Fruit fly (Drosophila melanogaster) whole organism, pupa: ENCODE measurements around the gene CG14803.

Experiments
- CG10348 ChIP-seq: fragments of 200-800 bp; sonication (Bioruptor generic); IDR thresholded peaks from 2 replicates; pipeline ENCODE4 v1.3.6; 2022; ENCODE audit warnings: missing biosample characterization, missing genetic modification characterization
- CG12605 ChIP-seq: fragments of 200-800 bp; sonication (Bioruptor generic); IDR thresholded peaks from 2 replicates; pipeline ENCODE4 v1.3.6; 2022; ENCODE audit warnings: missing biosample characterization, missing genetic modification characterization
- CG13204 ChIP-seq: fragments of 200-800 bp; sonication (Bioruptor generic); optimal IDR thresholded peaks from 2 replicates; lab custom pipeline; 2018; ENCODE audit warnings: missing biosample characterization, mild to moderate bottlenecking, missing genetic modification characterization, moderate library complexity
- CG14655 ChIP-seq: fragments of 200-800 bp; sonication (Bioruptor generic); optimal IDR thresholded peaks from 3 replicates; lab custom pipeline; 2017; ENCODE audit warnings: mild to moderate bottlenecking, missing biosample characterization, missing genetic modification reagents, missing genetic modification characterization
- CG15710 ChIP-seq: fragments of 200-800 bp; sonication (Bioruptor generic); optimal IDR thresholded peaks from 2 replicates; lab custom pipeline; 2018; ENCODE audit warnings: missing biosample characterization, mild to moderate bottlenecking, missing genetic modification characterization, moderate library complexity
- CG17806 ChIP-seq: fragments of 200-800 bp; sonication (Bioruptor generic); optimal IDR thresholded peaks from 2 replicates; lab custom pipeline; 2018; ENCODE audit warnings: missing biosample characterization, mild to moderate bottlenecking, missing genetic modification characterization, moderate library complexity
- CG32121 ChIP-seq: fragments of 200-800 bp; sonication (Bioruptor generic); IDR thresholded peaks from 2 replicates; pipeline ENCODE4 v1.3.6; 2022; ENCODE audit warnings: missing biosample characterization, missing genetic modification characterization
- CG34367 ChIP-seq: fragments of 200-800 bp; sonication (Bioruptor generic); optimal IDR thresholded peaks from 2 replicates; lab custom pipeline; 2018; ENCODE audit warnings: missing biosample characterization, mild to moderate bottlenecking, missing genetic modification characterization
- CG4496 ChIP-seq: fragments of 200-800 bp; sonication (Bioruptor generic); IDR thresholded peaks from 3 replicates; pipeline ENCODE4 v1.3.6; 2022; ENCODE audit warnings: missing biosample characterization, missing genetic modification characterization
- CG8159 ChIP-seq: fragments of 200-800 bp; sonication (Bioruptor generic); optimal IDR thresholded peaks from 3 replicates; lab custom pipeline; 2018; ENCODE audit warnings: missing biosample characterization, mild to moderate bottlenecking, missing genetic modification characterization, moderate library complexity
- CG8301 ChIP-seq: fragments of 200-800 bp; sonication (Bioruptor generic); optimal IDR thresholded peaks from 2 replicates; lab custom pipeline; 2018; ENCODE audit warnings: missing biosample characterization, mild to moderate bottlenecking, missing genetic modification characterization
- CG9948 ChIP-seq: fragments of 200-800 bp; sonication (Bioruptor generic); optimal IDR thresholded peaks from 2 replicates; lab custom pipeline; 2018; ENCODE audit warnings: missing biosample characterization, mild to moderate bottlenecking, missing genetic modification characterization, moderate library complexity
- D1 ChIP-seq: fragments of 200-800 bp; sonication (Bioruptor generic); optimal IDR thresholded peaks from 2 replicates; lab custom pipeline; 2018; ENCODE audit warnings: missing biosample characterization, mild to moderate bottlenecking, missing genetic modification characterization, moderate library complexity
- EcR ChIP-seq: fragments of 200-800 bp; sonication (Bioruptor generic); optimal IDR thresholded peaks from 3 replicates; lab custom pipeline; 2019; ENCODE audit warnings: missing biosample characterization, missing genetic modification characterization, mild to moderate bottlenecking, moderate library complexity, missing genetic modification reagents
- Ets98B ChIP-seq: fragments of 200-800 bp; sonication (Bioruptor generic); IDR thresholded peaks from 2 replicates; pipeline ENCODE4 v1.3.6; 2022; ENCODE audit warnings: missing biosample characterization, missing genetic modification characterization
- Pif1A ChIP-seq: fragments of 200-800 bp; sonication (Bioruptor generic); optimal IDR thresholded peaks from 3 replicates; lab custom pipeline; 2016; ENCODE audit warnings: missing biosample characterization, missing genetic modification characterization
- Pif1B ChIP-seq: fragments of 200-800 bp; sonication (Bioruptor generic); optimal IDR thresholded peaks from 3 replicates; lab custom pipeline; 2016; ENCODE audit warnings: missing biosample characterization, missing genetic modification characterization
- Snoo ChIP-seq: fragments of 200-800 bp; sonication (Bioruptor generic); optimal IDR thresholded peaks from 3 replicates; lab custom pipeline; 2017; ENCODE audit warnings: missing biosample characterization, mild to moderate bottlenecking, missing genetic modification characterization, inconsistent platforms
- fd96Ca ChIP-seq: fragments of 200-800 bp; sonication (Bioruptor generic); IDR thresholded peaks from 3 replicates; pipeline ENCODE4 v1.3.6; 2022; ENCODE audit warnings: missing biosample characterization, missing genetic modification characterization
- gl ChIP-seq: fragments of 200-800 bp; sonication (Bioruptor generic); optimal IDR thresholded peaks from 2 replicates; lab custom pipeline; 2018; ENCODE audit warnings: missing biosample characterization, mild to moderate bottlenecking, missing genetic modification characterization
- rn ChIP-seq: fragments of 200-800 bp; sonication (Bioruptor generic); IDR thresholded peaks from 2 replicates; pipeline ENCODE4 v1.3.6; 2022; ENCODE audit warnings: missing biosample characterization, missing genetic modification characterization

CG14803 gene

dm6 chrX:1848624-1849198 is 20.0 kb upstream of the CG14803 start:
- TF ChIP-seq CG4496 (GFP tag; lab: Robert Waterston, UW) = no peak
- no peak for TF ChIP-seq EcR (GFP tag; lab: Kevin White, UChicago)
- TF ChIP-seq Snoo (tag; lab: Kevin White, UChicago) = no peak
- TF ChIP-seq CG8159 = no peak
- no peak for TF ChIP-seq CG12605
- TF ChIP-seq CG17806 (tag; lab: Kevin White, UChicago) = no peak
- TF ChIP-seq gl (tag; lab: Kevin White, UChicago) = no peak
- no peak for TF ChIP-seq CG14655 (GFP tag; lab: Kevin White, UChicago)
- TF ChIP-seq Ets98B (GFP tag; lab: Robert Waterston, UW) = no peak
- TF ChIP-seq rn = no peak
- TF ChIP-seq CG15710 (tag; lab: Kevin White, UChicago) = no peak
- TF ChIP-seq CG32121 (GFP tag; lab: Robert Waterston, UW) = no peak

- no peak for TF ChIP-seq CG12605
- peak; percentile 19 for TF ChIP-seq CG14655 (GFP tag; lab: Kevin White, UChicago)
- peak; percentile 22 for TF ChIP-seq Pif1A
- 0 out of 2 replicates have a peak, but pooled peaks have one; percentile 16 for TF ChIP-seq CG32121 (GFP tag; lab: Robert Waterston, UW)
- peak; percentile 1 for TF ChIP-seq CG8301 (tag; lab: Kevin White, UChicago)
Observed at dm6 chrX:1849914-1850313, 18.8 kb upstream of the CG14803 start.

dm6 chrX:1854070-1854469 is 14.6 kb upstream of the CG14803 start:
- TF ChIP-seq rn (no peak), Snoo (tag; lab: Kevin White, UChicago) (no peak), CG17806 (tag; lab: Kevin White, UChicago) (no peak), CG34367 (no peak), CG8301 (tag; lab: Kevin White, UChicago) (no peak), CG12605 (no peak), CG8159 (no peak), Ets98B (GFP tag; lab: Robert Waterston, UW) (no peak), CG32121 (GFP tag; lab: Robert Waterston, UW) (no peak), fd96Ca (no peak), gl (tag; lab: Kevin White, UChicago) (no peak), CG14655 (GFP tag; lab: Kevin White, UChicago) (no peak), CG10348 (GFP tag; lab: Robert Waterston, UW) (no peak), CG15710 (tag; lab: Kevin White, UChicago) (no peak), EcR (GFP tag; lab: Kevin White, UChicago) (no peak)

- no peak for TF ChIP-seq CG17806 (tag; lab: Kevin White, UChicago)
- TF ChIP-seq CG34367 = no peak
- TF ChIP-seq CG15710 (tag; lab: Kevin White, UChicago) = no peak
- no peak for TF ChIP-seq CG13204 (GFP tag; lab: Kevin White, UChicago)
- no peak for TF ChIP-seq CG9948 (tag; lab: Kevin White, UChicago)
- no peak for TF ChIP-seq CG4496 (GFP tag; lab: Robert Waterston, UW)
- no peak for TF ChIP-seq D1 (tag; lab: Kevin White, UChicago)
- no peak for TF ChIP-seq CG32121 (GFP tag; lab: Robert Waterston, UW)
Observed at dm6 chrX:1854873-1855272, 13.8 kb upstream of the CG14803 start.

- TF ChIP-seq EcR (GFP tag; lab: Kevin White, UChicago) = peak; percentile 14
- no peak for TF ChIP-seq D1 (tag; lab: Kevin White, UChicago)
- TF ChIP-seq CG8301 (tag; lab: Kevin White, UChicago) = peak; percentile 27
- no peak for TF ChIP-seq CG34367
- TF ChIP-seq Pif1B (GFP tag; lab: Kevin White, UChicago) = no peak
- no peak for TF ChIP-seq Ets98B (GFP tag; lab: Robert Waterston, UW)
Observed at dm6 chrX:1856605-1857004, 12.1 kb upstream of the CG14803 start.

- TF ChIP-seq Snoo (tag; lab: Kevin White, UChicago) (peak; percentile 30), CG15710 (tag; lab: Kevin White, UChicago) (peak; percentile 28), CG8159 (peak; percentile 51), fd96Ca (peak; percentile 53; the same call in 2 of the 3 replicates), Ets98B (GFP tag; lab: Robert Waterston, UW) (peak; percentile 11; the same call in 1 of the 2 replicates), CG8301 (tag; lab: Kevin White, UChicago) (peak; percentile 52), CG13204 (GFP tag; lab: Kevin White, UChicago) (no peak), CG4496 (GFP tag; lab: Robert Waterston, UW) (peak; percentile 66), EcR (GFP tag; lab: Kevin White, UChicago) (no peak), CG9948 (tag; lab: Kevin White, UChicago) (peak; percentile 27), CG10348 (GFP tag; lab: Robert Waterston, UW) (no peak), Pif1B (GFP tag; lab: Kevin White, UChicago) (peak; percentile 55), CG14655 (GFP tag; lab: Kevin White, UChicago) (no peak), CG12605 (no peak), CG34367 (peak; percentile 20), D1 (tag; lab: Kevin White, UChicago) (no peak), gl (tag; lab: Kevin White, UChicago) (no peak), rn (no peak), Pif1A (no peak), CG17806 (tag; lab: Kevin White, UChicago) (peak; percentile 29), CG32121 (GFP tag; lab: Robert Waterston, UW) (peak; percentile 33; the same call in 1 of the 2 replicates)
Observed at dm6 chrX:1858867-1859266, 9.8 kb upstream of the CG14803 start, which contains the start of gene Lamtor5. Gene Lamtor5, minus strand, starts transcription at chrX:1858971.
